Worm (Caenorhabditis elegans) whole organism, L2 larva: ENCODE results near the gene phat-8.

ENCODE experiments used
- ZK546.5 ChIP-seq: sonication (generic microtip); optimal IDR thresholded peaks from 2 replicates; lab custom pipeline; 2017; ENCODE audit warnings: missing biosample characterization, missing genetic modification characterization
- blmp-1 ChIP-seq: sonication (generic microtip); optimal IDR thresholded peaks from 2 replicates; lab custom pipeline; 2017; ENCODE audit warnings: missing genetic modification characterization, mild to moderate bottlenecking, missing compliant biosample characterization, antibody characterized with exemption, moderate library complexity; ENCODE audit not compliant: insufficient read depth
- gmeb-1 ChIP-seq: fragments of 150-350 bp; optimal IDR thresholded peaks from 2 replicates; lab custom pipeline; 2014; ENCODE audit warnings: missing biosample characterization, missing genetic modification characterization
- lin-13 ChIP-seq: fragments of 150-350 bp; optimal IDR thresholded peaks from 2 replicates; lab custom pipeline; 2014; ENCODE audit warnings: missing biosample characterization, missing genetic modification reagents, missing genetic modification characterization
- mab-5 ChIP-seq: fragments of 150-350 bp; optimal IDR thresholded peaks from 2 replicates; lab custom pipeline; 2014; ENCODE audit warnings: missing biosample characterization, missing genetic modification characterization
- nhr-11 ChIP-seq: fragments of 150-350 bp; optimal IDR thresholded peaks from 2 replicates; lab custom pipeline; 2014; ENCODE audit warnings: missing biosample characterization, missing genetic modification characterization
- nhr-237 ChIP-seq: fragments of 150-350 bp; optimal IDR thresholded peaks from 2 replicates; lab custom pipeline; 2014; ENCODE audit warnings: missing biosample characterization, missing genetic modification characterization
- skn-1 ChIP-seq: sonication (generic microtip); optimal IDR thresholded peaks from 2 replicates; lab custom pipeline; 2017; ENCODE audit warnings: missing biosample characterization, missing genetic modification characterization
- unc-39 ChIP-seq: fragments of 150-350 bp; optimal IDR thresholded peaks from 2 replicates; lab custom pipeline; 2014; ENCODE audit warnings: missing biosample characterization, missing genetic modification characterization
- unc-62 ChIP-seq: fragments of 150-350 bp; optimal IDR thresholded peaks from 2 replicates; lab custom pipeline; 2014; ENCODE audit warnings: missing biosample characterization, missing genetic modification reagents, missing genetic modification characterization

DNA sequence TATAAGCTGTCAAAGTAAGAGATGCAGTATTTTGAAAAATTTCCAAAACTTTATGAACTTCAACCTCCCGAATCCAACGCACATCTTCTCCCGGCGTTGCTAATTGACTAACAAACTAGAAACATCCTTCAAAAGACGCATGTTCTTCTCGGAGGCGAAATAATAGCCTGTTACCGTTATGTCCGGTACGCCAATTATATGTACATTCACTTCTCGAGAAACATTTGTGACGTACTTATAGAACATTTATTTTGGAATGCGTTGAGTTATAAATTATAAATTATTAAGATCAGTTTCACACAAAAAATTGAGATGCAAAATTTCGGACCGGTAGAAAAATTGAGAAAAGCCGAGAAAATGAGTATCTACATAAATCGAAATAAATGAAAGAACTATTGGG is 25.4 kb downstream of the phat-8 start, which contains the start of gene T21B4.3:
- no peak for TF ChIP-seq unc-39 (tag; lab: Kevin White, UChicago)
- TF ChIP-seq lin-13, result no peak
- no peak for TF ChIP-seq skn-1 (tag; lab: Kevin White, UChicago)
- TF ChIP-seq ZK546.5 (tag; lab: Kevin White, UChicago), result no peak
- no peak for TF ChIP-seq gmeb-1 (tag; lab: Kevin White, UChicago)
- TF ChIP-seq blmp-1 (tag; lab: Kevin White, UChicago), result no peak
- TF ChIP-seq mab-5 (tag; lab: Kevin White, UChicago), result no peak
- no peak for TF ChIP-seq unc-62 (GFP tag; lab: Kevin White, UChicago)
- TF ChIP-seq nhr-237 (tag; lab: Kevin White, UChicago), result no peak
- TF ChIP-seq nhr-11 (tag; lab: Kevin White, UChicago), result no peak
